Worm (Caenorhabditis elegans): ENCODE results near the gene ZC412.3.

DNA sequence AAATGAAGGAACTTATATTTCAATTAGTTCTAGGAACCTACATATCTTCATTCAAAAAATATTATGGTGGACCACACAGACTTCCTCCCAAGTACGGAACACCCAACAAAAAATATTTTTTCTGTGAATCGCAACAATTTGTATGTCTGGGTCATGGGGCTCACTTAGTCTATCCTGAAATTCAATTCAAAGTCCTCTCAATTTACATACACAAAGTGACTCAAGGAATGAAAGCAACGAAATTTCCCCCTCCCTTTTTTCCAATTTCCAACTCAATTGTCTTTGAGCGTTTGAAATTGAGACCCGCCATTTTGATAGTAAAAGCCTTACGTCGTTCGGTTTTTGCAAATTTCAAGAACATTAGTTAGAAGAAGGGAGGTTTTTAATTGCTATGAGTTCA, 12.0 kb downstream of the ZC412.3 start:
- TF ChIP-seq ceh-82 (tag; optimal IDR thresholded peaks at IDR 0.05) (no peak), fos-1 (tag; optimal IDR thresholded peaks at IDR 0.05) (no peak), ztf-11 (tag; optimal IDR thresholded peaks at IDR 0.05) (no peak), skn-1 (tag; optimal IDR thresholded peaks at IDR 0.05) (no peak), zag-1 (tag; optimal IDR thresholded peaks at IDR 0.05) (no peak)
